Worm (Caenorhabditis elegans) whole organism, L4/young adult: ENCODE measurements around the gene fbxb-117.

Experiments used
- W03F9.2 ChIP-seq: fragments of 150-350 bp; optimal IDR thresholded peaks from 2 replicates; lab custom pipeline; 2014; ENCODE audit warnings: missing biosample characterization, missing genetic modification characterization
- him-1 ChIP-seq: sonication (generic microtip); optimal IDR thresholded peaks from 2 replicates; lab custom pipeline; 2016; ENCODE audit warnings: missing genotype, missing genetic modification reagents, missing genetic modification characterization, missing compliant biosample characterization

DNA sequence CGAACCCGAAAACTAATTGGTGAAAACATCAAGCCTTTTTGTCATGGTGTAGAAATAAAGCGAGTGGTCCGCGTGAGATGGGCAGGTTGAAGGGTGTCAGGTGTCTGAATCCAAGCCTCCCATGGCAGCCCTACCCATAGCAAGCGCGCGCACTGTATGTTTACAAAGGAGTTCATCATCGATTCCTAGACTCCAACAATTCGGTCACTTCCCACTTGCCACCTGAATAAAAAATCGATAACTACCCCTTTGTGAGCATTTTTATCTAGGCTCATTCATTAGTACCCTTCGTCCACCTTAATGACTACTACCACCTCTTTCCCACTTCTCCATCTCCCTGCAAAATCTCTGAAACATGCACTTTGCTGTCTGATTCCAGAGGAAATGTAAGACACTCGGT lies 30.6 kb downstream of the fbxb-117 start, which contains the start of gene fbxb-64:
- no peak for TF ChIP-seq W03F9.2 (tag; lab: Kevin White, UChicago)
- no peak for TF ChIP-seq him-1
